Worm (Caenorhabditis elegans) whole organism, late embryonic: ENCODE data around the gene W05H5.1.

ENCODE experiments used
- K09A11.1 ChIP-seq: sonication (generic microtip); optimal IDR thresholded peaks from 2 replicates; lab custom pipeline; 2017; ENCODE audit warnings: antibody characterized with exemption, mild to moderate bottlenecking, missing genetic modification characterization, missing compliant biosample characterization; ENCODE audit not compliant: insufficient read depth
- T23F11.4 ChIP-seq: fragments of 200-800 bp; sonication (Bioruptor generic); optimal IDR thresholded peaks from 2 replicates; lab custom pipeline; 2018; ENCODE audit warnings: mild to moderate bottlenecking, missing genetic modification characterization, missing compliant biosample characterization
- ahr-1 ChIP-seq: sonication (generic microtip); optimal IDR thresholded peaks from 2 replicates; lab custom pipeline; 2016; ENCODE audit warnings: missing genetic modification characterization, missing compliant biosample characterization
- ama-1 ChIP-seq: fragments of 150-350 bp; optimal IDR thresholded peaks from 2 replicates; lab custom pipeline; 2014
- ceh-14 ChIP-seq: sonication (generic microtip); optimal IDR thresholded peaks from 2 replicates; lab custom pipeline; 2016; ENCODE audit warnings: missing genotype, missing genetic modification characterization, missing compliant biosample characterization
- ceh-22 ChIP-seq: sonication (generic microtip); optimal IDR thresholded peaks from 2 replicates; lab custom pipeline; 2017; ENCODE audit warnings: missing biosample characterization, missing genetic modification characterization
- ceh-24 ChIP-seq: sonication (generic microtip); optimal IDR thresholded peaks from 2 replicates; lab custom pipeline; 2016; ENCODE audit warnings: mild to moderate bottlenecking, missing genetic modification characterization, missing compliant biosample characterization
- ceh-48 ChIP-seq: sonication (generic microtip); optimal IDR thresholded peaks from 2 replicates; lab custom pipeline; 2016; ENCODE audit warnings: missing genetic modification characterization, inconsistent platforms, missing compliant biosample characterization
- dmd-4 ChIP-seq: sonication (generic microtip); optimal IDR thresholded peaks from 2 replicates; lab custom pipeline; 2016; ENCODE audit warnings: borderline replicate concordance, missing genetic modification characterization, missing compliant biosample characterization
- dve-1 ChIP-seq: sonication (generic microtip); optimal IDR thresholded peaks from 2 replicates; lab custom pipeline; 2017; ENCODE audit warnings: antibody characterized with exemption, mild to moderate bottlenecking, missing genetic modification characterization, missing compliant biosample characterization
- elt-2 ChIP-seq: sonication (generic microtip); optimal IDR thresholded peaks from 2 replicates; lab custom pipeline; 2016; ENCODE audit warnings: missing genetic modification reagents, missing genetic modification characterization, missing compliant biosample characterization
- eyg-1 ChIP-seq: sonication (generic microtip); optimal IDR thresholded peaks from 2 replicates; lab custom pipeline; 2016; ENCODE audit warnings: missing genotype, missing genetic modification characterization, missing compliant biosample characterization
- fax-1 ChIP-seq: sonication (generic microtip); optimal IDR thresholded peaks from 2 replicates; lab custom pipeline; 2016; ENCODE audit warnings: missing genotype, missing genetic modification characterization, missing compliant biosample characterization
- fkh-6 ChIP-seq: sonication (generic microtip); optimal IDR thresholded peaks from 2 replicates; lab custom pipeline; 2016; ENCODE audit warnings: missing genetic modification characterization, missing compliant biosample characterization
- gmeb-2 ChIP-seq: sonication (generic microtip); optimal IDR thresholded peaks from 2 replicates; lab custom pipeline; 2016; ENCODE audit warnings: missing genetic modification characterization, inconsistent platforms, missing compliant biosample characterization
- hlh-15 ChIP-seq: sonication (generic microtip); optimal IDR thresholded peaks from 2 replicates; lab custom pipeline; 2016; ENCODE audit warnings: missing genetic modification characterization, missing compliant biosample characterization
- hlh-8 ChIP-seq: sonication (generic microtip); optimal IDR thresholded peaks from 2 replicates; lab custom pipeline; 2016; ENCODE audit warnings: missing genotype, missing genetic modification characterization, missing compliant biosample characterization
- madf-2 ChIP-seq: sonication (generic microtip); optimal IDR thresholded peaks from 2 replicates; lab custom pipeline; 2017; ENCODE audit warnings: missing genetic modification characterization, missing compliant biosample characterization
- nhr-11 ChIP-seq: fragments of 150-350 bp; optimal IDR thresholded peaks from 2 replicates; lab custom pipeline; 2014; ENCODE audit warnings: missing biosample characterization, missing genetic modification characterization
- npax-4 ChIP-seq: sonication (generic microtip); optimal IDR thresholded peaks from 2 replicates; lab custom pipeline; 2016; ENCODE audit warnings: missing genetic modification characterization, missing compliant biosample characterization
- odd-2 ChIP-seq: sonication (generic microtip); optimal IDR thresholded peaks from 2 replicates; lab custom pipeline; 2017; ENCODE audit warnings: antibody characterized with exemption, mild to moderate bottlenecking, missing genetic modification characterization, missing compliant biosample characterization
- pag-3 ChIP-seq: sonication (generic microtip); optimal IDR thresholded peaks from 2 replicates; lab custom pipeline; 2016; ENCODE audit warnings: missing compliant biosample characterization, missing genetic modification characterization, borderline replicate concordance
- pat-9 ChIP-seq: fragments of 200-800 bp; sonication (Bioruptor generic); optimal IDR thresholded peaks from 2 replicates; lab custom pipeline; 2018; ENCODE audit warnings: mild to moderate bottlenecking, missing genetic modification characterization, moderate library complexity, missing compliant biosample characterization
- pax-1 ChIP-seq: fragments of 150-350 bp; optimal IDR thresholded peaks from 2 replicates; lab custom pipeline; 2014; ENCODE audit warnings: missing biosample characterization, missing genetic modification characterization
- pqm-1 ChIP-seq: sonication (generic microtip); optimal IDR thresholded peaks from 2 replicates; lab custom pipeline; 2016; ENCODE audit warnings: missing genetic modification characterization, missing compliant biosample characterization
- pros-1 ChIP-seq: fragments of 150-350 bp; optimal IDR thresholded peaks from 2 replicates; lab custom pipeline; 2014; ENCODE audit warnings: missing biosample characterization, missing genetic modification reagents, missing genetic modification characterization
- rnt-1 ChIP-seq: sonication (generic microtip); optimal IDR thresholded peaks from 2 replicates; lab custom pipeline; 2016; ENCODE audit warnings: missing genetic modification characterization, missing compliant biosample characterization
- sox-4 ChIP-seq: sonication (generic microtip); optimal IDR thresholded peaks from 2 replicates; lab custom pipeline; 2017; ENCODE audit warnings: mild to moderate bottlenecking, missing genetic modification characterization, inconsistent platforms, missing compliant biosample characterization
- tbx-7 ChIP-seq: sonication (generic microtip); optimal IDR thresholded peaks from 2 replicates; lab custom pipeline; 2016; ENCODE audit warnings: missing genotype, missing genetic modification characterization, missing compliant biosample characterization
- unc-42 ChIP-seq: sonication (generic microtip); optimal IDR thresholded peaks from 2 replicates; lab custom pipeline; 2016; ENCODE audit warnings: missing genotype, missing genetic modification characterization, missing compliant biosample characterization
- unc-86 ChIP-seq: sonication (generic microtip); optimal IDR thresholded peaks from 2 replicates; lab custom pipeline; 2016; ENCODE audit warnings: missing genetic modification characterization, missing compliant biosample characterization
- zip-5 ChIP-seq: sonication (generic microtip); optimal IDR thresholded peaks from 2 replicates; lab custom pipeline; 2016; ENCODE audit warnings: missing genetic modification characterization, missing compliant biosample characterization

The W05H5.1 gene

ce11 chrII:12425644-12426222, 18.8 kb downstream of the W05H5.1 start, which contains the start of gene daf-22:
Gene daf-22 (minus strand): TSS chrII:12425694.
- TF ChIP-seq ama-1 (lab: Kevin White, UChicago) (no peak), sox-4 (tag; lab: Kevin White, UChicago) (no peak), npax-4 (tag; lab: Kevin White, UChicago) (no peak), elt-2 (tag; lab: Kevin White, UChicago) (peak; percentile 76)

ce11 chrII:12420486-12420885, 24.1 kb downstream of the W05H5.1 start, which contains the start of gene sre-26:
Gene sre-26 (minus strand): TSS chrII:12420586.
- TF ChIP-seq ceh-24 (no peak), fax-1 (tag; lab: Kevin White, UChicago) (no peak), sox-4 (tag; lab: Kevin White, UChicago) (no peak), ceh-22 (tag; lab: Kevin White, UChicago) (no peak), elt-2 (tag; lab: Kevin White, UChicago) (no peak), fkh-6 (no peak), pag-3 (tag; lab: Kevin White, UChicago) (no peak), pros-1 (tag; lab: Kevin White, UChicago) (no peak), dve-1 (tag; lab: Kevin White, UChicago) (no peak), pat-9 (tag; lab: Kevin White, UChicago) (no peak), dmd-4 (no peak), ceh-48 (tag; lab: Kevin White, UChicago) (no peak)

ce11 chrII:12417996-12418395, 26.6 kb downstream of the W05H5.1 start:
- TF ChIP-seq hlh-15 (tag; lab: Kevin White, UChicago), result no peak
- no peak for TF ChIP-seq fax-1 (tag; lab: Kevin White, UChicago)
- TF ChIP-seq K09A11.1, result no peak
- no peak for TF ChIP-seq pqm-1 (tag; lab: Kevin White, UChicago)
- no peak for TF ChIP-seq pax-1

ce11 chrII:12417514-12417913, 27.1 kb downstream of the W05H5.1 start, which contains the start of gene sre-27:
Gene sre-27 (minus strand): TSS chrII:12417614.
- TF ChIP-seq ama-1 (lab: Kevin White, UChicago), result no peak
- TF ChIP-seq nhr-11, result no peak
- TF ChIP-seq ceh-48 (tag; lab: Kevin White, UChicago), result no peak
- TF ChIP-seq ceh-14 (tag; lab: Kevin White, UChicago), result no peak
- no peak for TF ChIP-seq madf-2 (tag; lab: Kevin White, UChicago)
- TF ChIP-seq tbx-7, result no peak
- TF ChIP-seq rnt-1 (tag; lab: Kevin White, UChicago), result no peak
- no peak for TF ChIP-seq fax-1 (tag; lab: Kevin White, UChicago)
- TF ChIP-seq T23F11.4 (GFP tag; lab: Kevin White, UChicago), result no peak
- TF ChIP-seq unc-42 (tag; lab: Kevin White, UChicago), result no peak
- TF ChIP-seq hlh-8 (tag; lab: Kevin White, UChicago), result no peak
- TF ChIP-seq odd-2 (tag; lab: Kevin White, UChicago), result no peak
- TF ChIP-seq unc-86, result no peak
- TF ChIP-seq, all 69 proteins: peak for 0

ce11 chrII:12414805-12415204, 29.8 kb downstream of the W05H5.1 start, which contains the start of gene Y57A10C.11:
Gene Y57A10C.11 (minus strand): TSS chrII:12414905.
- TF ChIP-seq elt-2 (tag; lab: Kevin White, UChicago) (no peak), ahr-1 (tag; lab: Kevin White, UChicago) (no peak), gmeb-2 (no peak), zip-5 (tag; lab: Kevin White, UChicago) (no peak), eyg-1 (tag; lab: Kevin White, UChicago) (no peak), pros-1 (tag; lab: Kevin White, UChicago) (no peak), ceh-24 (no peak), pat-9 (tag; lab: Kevin White, UChicago) (no peak)
- TF ChIP-seq, all 69 proteins: peak for 0
